Worm (Caenorhabditis elegans): ENCODE measurements around the gene Y49F6B.20.

- TF ChIP-seq him-1 (tag; optimal IDR thresholded peaks at IDR 0.05): no peak
- no peak for TF ChIP-seq W03F9.2 (tag; optimal IDR thresholded peaks at IDR 0.05)
Measured at ce11 chrII:3453521-3453920, 16.9 kb downstream of the Y49F6B.20 start, which contains the start of gene C16C8.11.
